Fruit fly (Drosophila melanogaster): ENCODE data around the gene Nrt.
A peak's percentile ranks its signal among the peaks of the same experiment; 100 is the strongest.

Gene Nrt

dm6 chr3L:16769866-16770265, 4.0 kb downstream of the Nrt start (continued):
- TF ChIP-seq stwl (tag; optimal IDR thresholded peaks at IDR 0.05) = peak; percentile 24
- TF ChIP-seq CG1832 (GFP tag; optimal IDR thresholded peaks at IDR 0.05) = peak; percentile 70
- no peak for TF ChIP-seq ewg (GFP tag; optimal IDR thresholded peaks at IDR 0.05)
- TF ChIP-seq ara (GFP tag; IDR thresholded peaks at IDR 0.05) = peak; percentile 35; the same call in 1 of the 2 replicates
- no peak for TF ChIP-seq jigr1 (GFP tag; IDR thresholded peaks at IDR 0.05)
- TF ChIP-seq Hey (tag; optimal IDR thresholded peaks at IDR 0.05) = peak; percentile 48
- TF ChIP-seq Optix (GFP tag; IDR thresholded peaks at IDR 0.05) = 0 out of 3 replicates have a peak, but pooled peaks have one; percentile 51
- TF ChIP-seq chn (GFP tag; optimal IDR thresholded peaks at IDR 0.05) = peak; percentile 31
- peak; percentile 42 for TF ChIP-seq h (optimal IDR thresholded peaks at IDR 0.05)

DNA sequence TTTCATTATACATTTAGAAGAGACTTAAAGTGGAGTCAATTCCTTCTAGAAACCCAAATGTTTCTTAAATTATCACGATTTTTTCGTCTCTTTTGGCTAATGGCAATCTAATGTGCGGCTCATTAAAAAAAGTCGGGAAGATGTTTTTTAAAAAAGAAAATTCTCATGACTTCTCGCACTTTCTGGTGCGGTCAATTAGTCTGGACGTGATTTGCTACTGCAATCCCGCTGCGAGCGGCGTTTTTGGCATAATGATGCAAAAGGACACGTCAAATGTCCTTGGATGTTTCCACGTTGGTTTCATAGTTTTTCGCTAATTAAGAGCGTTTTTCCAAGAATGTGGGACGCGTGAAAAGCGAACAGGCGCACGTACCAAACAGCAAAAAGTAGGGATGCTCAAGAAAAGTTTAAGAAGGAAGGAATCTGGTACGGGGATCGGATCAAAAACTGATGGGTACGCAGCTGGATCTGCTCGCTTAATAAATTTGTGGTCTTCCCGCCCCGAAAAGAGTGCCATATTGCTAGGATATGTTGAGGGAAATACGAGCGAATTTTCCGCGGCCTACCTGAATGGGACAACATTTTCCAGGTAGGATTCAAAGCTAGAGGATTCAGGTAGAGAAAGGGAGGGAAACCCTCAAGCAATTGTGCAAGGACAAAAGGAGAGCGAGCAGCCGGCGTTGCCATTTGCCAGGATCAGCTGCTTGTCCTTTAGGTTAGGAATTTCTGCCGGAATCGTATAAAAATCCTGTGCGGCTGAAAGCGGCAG, 7.1 kb downstream of the Nrt start:
- TF ChIP-seq CTCF (GFP tag; optimal IDR thresholded peaks at IDR 0.05) (no peak), z (GFP tag; IDR thresholded peaks at IDR 0.05) (no peak), Stat92E (GFP tag; optimal IDR thresholded peaks at IDR 0.05) (no peak), nau (GFP tag; optimal IDR thresholded peaks at IDR 0.05) (no peak), kni (GFP tag; optimal IDR thresholded peaks at IDR 0.05) (peak; percentile 20), CG10654 (GFP tag; optimal IDR thresholded peaks at IDR 0.05) (no peak), insv (GFP tag; optimal IDR thresholded peaks at IDR 0.05) (peak in 1 of 2 experiments; percentile 27), CG17829 (tag; optimal IDR thresholded peaks at IDR 0.05) (no peak), Lpt (GFP tag; optimal IDR thresholded peaks at IDR 0.05) (no peak), Camta (GFP tag; optimal IDR thresholded peaks at IDR 0.05) (no peak), CG15696 (tag; optimal IDR thresholded peaks at IDR 0.05) (no peak), Hmr (GFP tag; optimal IDR thresholded peaks at IDR 0.05) (no peak), bigmax (GFP tag; optimal IDR thresholded peaks at IDR 0.05) (peak; percentile 45), phol (tag; optimal IDR thresholded peaks at IDR 0.05) (no peak), eve (GFP tag; optimal IDR thresholded peaks at IDR 0.05) (no peak), CG17186 (GFP tag; optimal IDR thresholded peaks at IDR 0.05) (no peak), C15 (GFP tag; IDR thresholded peaks at IDR 0.05) (0 out of 3 replicates have a peak, but pooled peaks have one; percentile 17), CG7839 (tag; optimal IDR thresholded peaks at IDR 0.05) (no peak), CG15479 (GFP tag; optimal IDR thresholded peaks at IDR 0.05) (peak; percentile 72), cad (GFP tag; optimal IDR thresholded peaks at IDR 0.05) (peak; percentile 11), D (optimal IDR thresholded peaks at IDR 0.05) (peak; percentile 48), D (GFP tag; optimal IDR thresholded peaks at IDR 0.05) (no peak), scrt (GFP tag; optimal IDR thresholded peaks at IDR 0.05) (no peak), ttk (GFP tag; IDR thresholded peaks at IDR 0.05) (no peak), sc (optimal IDR thresholded peaks at IDR 0.05) (no peak), sc (GFP tag; optimal IDR thresholded peaks at IDR 0.05) (no peak), zen (tag; optimal IDR thresholded peaks at IDR 0.05) (peak; percentile 99), sim (GFP tag; IDR thresholded peaks at IDR 0.05) (no peak), E2f2 (GFP tag; IDR thresholded peaks at IDR 0.05) (no peak), CG1024 (GFP tag; IDR thresholded peaks at IDR 0.05) (no peak), sug (tag; optimal IDR thresholded peaks at IDR 0.05) (no peak), CG2712 (tag; optimal IDR thresholded peaks at IDR 0.05) (no peak), twi (tag; optimal IDR thresholded peaks at IDR 0.05) (peak; percentile 74), org-1 (GFP tag; optimal IDR thresholded peaks at IDR 0.05) (no peak), tio (GFP tag; optimal IDR thresholded peaks at IDR 0.05) (no peak), fd3F (GFP tag; optimal IDR thresholded peaks at IDR 0.05) (no peak), sisA (GFP tag; IDR thresholded peaks at IDR 0.05) (no peak), pros (GFP tag; optimal IDR thresholded peaks at IDR 0.05) (peak; percentile 92), unpg (GFP tag; optimal IDR thresholded peaks at IDR 0.05) (no peak), CG18011 (GFP tag; optimal IDR thresholded peaks at IDR 0.05) (no peak), odd (GFP tag; optimal IDR thresholded peaks at IDR 0.05) (no peak)

Data from whole organism, embryonic.